Worm (Caenorhabditis elegans): ENCODE data around the gene hlh-3.

DNA sequence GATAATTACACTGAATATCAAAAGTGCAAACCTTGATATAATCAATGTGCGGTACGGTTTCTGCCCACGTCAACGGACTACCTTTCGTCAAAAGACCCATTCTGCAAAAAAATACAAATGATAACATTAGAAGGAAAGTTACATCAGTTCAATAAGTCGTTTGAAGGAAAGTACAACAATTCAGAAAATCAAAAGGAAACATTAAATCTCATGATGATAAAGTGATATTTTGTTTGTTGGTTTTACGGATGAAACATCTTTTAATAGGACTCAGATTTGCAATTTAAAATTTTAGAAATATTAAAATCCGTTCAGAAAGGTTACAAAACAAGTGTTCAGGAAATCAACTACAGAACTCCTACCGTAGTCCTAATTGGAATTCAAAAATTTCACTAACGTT lies 48.2 kb upstream of the hlh-3 start, which contains the start of gene gcs-1:
- TF ChIP-seq nhr-25 (tag; optimal IDR thresholded peaks at IDR 0.05) (no peak), alr-1 (tag; optimal IDR thresholded peaks at IDR 0.05) (no peak)

Measured in whole organism, L2 larva.